Fruit fly (Drosophila melanogaster) whole organism: ENCODE measurements around the gene Hira.

Experiments used
- CG8478 ChIP-seq: fragments of >200 bp; optimal IDR thresholded peaks from 2 replicates; lab custom pipeline; 2018; ENCODE audit warnings: inconsistent platforms
- EcR ChIP-seq, 2 experiments: fragments of >200 bp; optimal IDR thresholded peaks; 2 replicates each; lab custom pipeline; 2017; ENCODE audit warnings: missing biosample characterization in 2 of 2, missing genetic modification characterization in 2 of 2, missing genetic modification reagents in 2 of 2
- pan ChIP-seq: fragments of >200 bp; optimal IDR thresholded peaks from 2 replicates; lab custom pipeline; 2017
- usp ChIP-seq: fragments of >200 bp; optimal IDR thresholded peaks from 2 replicates; lab custom pipeline; 2017; ENCODE audit warnings: missing biosample characterization, missing genetic modification characterization, mixed read lengths

dm6 chrX:7707350-7708241 lies 14.3 kb upstream of the Hira start:
- no peak for TF ChIP-seq usp (GFP tag; lab: Kevin White, UChicago)
- no peak for TF ChIP-seq CG8478 (lab: Kevin White, UChicago)
- peak; percentile 58 for TF ChIP-seq pan (lab: Kevin White, UChicago)
- TF ChIP-seq EcR (GFP tag; optimal IDR thresholded peaks at IDR 0.05; lab: Kevin White, UChicago), result no peak
